Fruit fly (Drosophila melanogaster): Measurements from ENCODE around the gene bcd.

Gene bcd

dm6 chr3R:6791189-6791886 lies 32.1 kb upstream of the bcd start, which contains the start of gene Dfd (continued):
- TF ChIP-seq Nf-YA (GFP tag; IDR thresholded peaks at IDR 0.05), result peak; percentile 56
- no peak for TF ChIP-seq sc (optimal IDR thresholded peaks at IDR 0.05)
- TF ChIP-seq sc (GFP tag; optimal IDR thresholded peaks at IDR 0.05), result peak; percentile 24
- TF ChIP-seq seq (GFP tag; IDR thresholded peaks at IDR 0.05), result peak; percentile 97
- TF ChIP-seq CG2678 (tag; optimal IDR thresholded peaks at IDR 0.05), result no peak
- peak; percentile 13 for TF ChIP-seq CG2875 (GFP tag; optimal IDR thresholded peaks at IDR 0.05)
- TF ChIP-seq exex (tag; optimal IDR thresholded peaks at IDR 0.05), result no peak
- no peak for TF ChIP-seq lov (optimal IDR thresholded peaks at IDR 0.05)
- peak; percentile 61; the same call in 1 of the 3 replicates for TF ChIP-seq lov (GFP tag; IDR thresholded peaks at IDR 0.05)
- no peak for TF ChIP-seq jing (GFP tag; optimal IDR thresholded peaks at IDR 0.05)
- TF ChIP-seq eyg (GFP tag; optimal IDR thresholded peaks at IDR 0.05), result no peak
- TF ChIP-seq CG17912 (GFP tag; optimal IDR thresholded peaks at IDR 0.05), result peak; percentile 48
- peak; percentile 32 for TF ChIP-seq HmgD (GFP tag; optimal IDR thresholded peaks at IDR 0.05)
- peak; percentile 10 for TF ChIP-seq Asciz (GFP tag; optimal IDR thresholded peaks at IDR 0.05)
- peak; percentile 48; the same call in 1 of the 2 replicates for TF ChIP-seq CG9932 (GFP tag; IDR thresholded peaks at IDR 0.05)
- TF ChIP-seq nerfin-1 (tag; optimal IDR thresholded peaks at IDR 0.05), result no peak
- TF ChIP-seq CG5953 (GFP tag; IDR thresholded peaks at IDR 0.05), result peak; percentile 24; the same call in 1 of the 2 replicates
- TF ChIP-seq Optix (GFP tag; IDR thresholded peaks at IDR 0.05), result no peak
- peak; percentile 83 for TF ChIP-seq gsb-n (tag; optimal IDR thresholded peaks at IDR 0.05)
- TF ChIP-seq pros (GFP tag; optimal IDR thresholded peaks at IDR 0.05), result peak; percentile 15
- TF ChIP-seq zfh2 (GFP tag; optimal IDR thresholded peaks at IDR 0.05), result no peak
- 0 out of 2 replicates have a peak, but pooled peaks have one; percentile 28 for TF ChIP-seq CG32772 (GFP tag; IDR thresholded peaks at IDR 0.05)
- TF ChIP-seq Mad (GFP tag; optimal IDR thresholded peaks at IDR 0.05), result no peak
- TF ChIP-seq CG2199 (GFP tag; IDR thresholded peaks at IDR 0.05), result no peak
- peak; percentile 24 for TF ChIP-seq CG6813 (GFP tag; optimal IDR thresholded peaks at IDR 0.05)
- peak; percentile 74 for TF ChIP-seq CG15479 (GFP tag; optimal IDR thresholded peaks at IDR 0.05)
- TF ChIP-seq Mes4 (GFP tag; optimal IDR thresholded peaks at IDR 0.05), result no peak
- TF ChIP-seq wdn (GFP tag; IDR thresholded peaks at IDR 0.05), result no peak
- TF ChIP-seq CG18619 (GFP tag; optimal IDR thresholded peaks at IDR 0.05), result peak; percentile 49
- TF ChIP-seq CG17802 (tag; optimal IDR thresholded peaks at IDR 0.05), result peak; percentile 2
- TF ChIP-seq CG17568 (GFP tag; optimal IDR thresholded peaks at IDR 0.05), result no peak
- TF ChIP-seq prd (optimal IDR thresholded peaks at IDR 0.05), result no peak
- TF ChIP-seq prd (GFP tag; IDR thresholded peaks at IDR 0.05), result peak; percentile 64
- TF ChIP-seq eve (GFP tag; optimal IDR thresholded peaks at IDR 0.05), result peak in 1 of 2 experiments; percentile 58
- no peak for TF ChIP-seq CG8089 (GFP tag; optimal IDR thresholded peaks at IDR 0.05)
- no peak for TF ChIP-seq CG14965 (GFP tag; optimal IDR thresholded peaks at IDR 0.05; ENCODE audit: borderline replicate concordance)
- TF ChIP-seq pita (GFP tag; optimal IDR thresholded peaks at IDR 0.05), result no peak
- TF ChIP-seq CG9215 (GFP tag; IDR thresholded peaks at IDR 0.05), result no peak
- TF ChIP-seq CG8765 (GFP tag; IDR thresholded peaks at IDR 0.05), result peak; percentile 28; the same call in 1 of the 2 replicates
- no peak for TF ChIP-seq sens-2 (GFP tag; IDR thresholded peaks at IDR 0.05)
- TF ChIP-seq ara (GFP tag; IDR thresholded peaks at IDR 0.05), result peak; percentile 59; the same call in 1 of the 2 replicates
- no peak for TF ChIP-seq stwl (tag; optimal IDR thresholded peaks at IDR 0.05)
- peak; percentile 60; the same call in 2 of the 3 replicates for TF ChIP-seq dysf (GFP tag; IDR thresholded peaks at IDR 0.05)
- peak; percentile 34 for TF ChIP-seq zf30C (GFP tag; optimal IDR thresholded peaks at IDR 0.05)
- peak; percentile 69 for TF ChIP-seq slbo (GFP tag; IDR thresholded peaks at IDR 0.05)
- TF ChIP-seq D (optimal IDR thresholded peaks at IDR 0.05), result peak; percentile 73
- TF ChIP-seq D (GFP tag; optimal IDR thresholded peaks at IDR 0.05), result peak; percentile 12
- TF ChIP-seq CG34422 (GFP tag; IDR thresholded peaks at IDR 0.05), result peak; percentile 48; the same call in 1 of the 3 replicates
- TF ChIP-seq HmgZ (tag; optimal IDR thresholded peaks at IDR 0.05), result peak; percentile 32
- no peak for TF ChIP-seq pan (optimal IDR thresholded peaks at IDR 0.05)
- TF ChIP-seq pan (GFP tag; optimal IDR thresholded peaks at IDR 0.05 in 1 of 2, IDR thresholded peaks at IDR 0.05 in 1 of 2), result no peak

Measured in whole organism, embryonic.